Fruit fly (Drosophila melanogaster) S2 (cell line): ENCODE data around the gene amx.

Experiments used
- CG8478 ChIP-seq: fragments of >200 bp; optimal IDR thresholded peaks from 2 replicates; lab custom pipeline; 2018
- CTCF ChIP-seq, 2 experiments: fragments of >200 bp; optimal IDR thresholded peaks; 2 replicates each; lab custom pipeline; 2018

DNA sequence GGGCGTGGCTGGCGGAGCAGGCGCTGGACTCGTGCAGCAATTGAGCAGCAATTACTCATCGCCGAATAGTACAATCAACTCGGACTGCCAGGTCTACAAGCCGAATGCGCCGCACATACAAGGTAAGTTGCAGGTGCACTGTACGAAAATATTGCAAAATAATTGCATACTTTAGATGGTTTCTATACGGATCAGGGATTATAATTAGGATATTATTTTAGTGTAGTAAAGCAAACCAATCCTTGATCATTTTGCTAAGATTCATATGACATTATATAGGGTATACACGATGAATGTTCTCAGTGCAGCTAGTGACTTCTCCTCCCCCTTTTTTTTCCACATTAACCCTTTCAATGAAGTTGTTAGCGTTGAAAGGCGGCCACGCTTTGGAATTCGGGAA, 48.4 kb upstream of the amx start:
- TF ChIP-seq CTCF (optimal IDR thresholded peaks at IDR 0.05; lab: Kevin White, UChicago) = no peak
- no peak for TF ChIP-seq CG8478 (lab: Kevin White, UChicago)
